Worm (Caenorhabditis elegans): ENCODE results near the gene dsc-4.

ce11 chrIV:313615-314014, 6.7 kb downstream of the dsc-4 start, which contains the start of gene snai-1:
- TF ChIP-seq lin-1 (GFP tag; IDR thresholded peaks at IDR 0.05) (no peak), ceh-62 (tag; optimal IDR thresholded peaks at IDR 0.05) (no peak), nhr-237 (tag; optimal IDR thresholded peaks at IDR 0.05) (no peak), nhr-11 (tag; optimal IDR thresholded peaks at IDR 0.05) (no peak), nhr-28 (tag; optimal IDR thresholded peaks at IDR 0.05) (no peak)
